Worm (Caenorhabditis elegans): ENCODE results near the gene alg-1.

- TF ChIP-seq snpc-4 (tag; optimal IDR thresholded peaks at IDR 0.05) = no peak
- no peak for TF ChIP-seq ceh-82 (tag; optimal IDR thresholded peaks at IDR 0.05)
- TF ChIP-seq aly-2 (tag; optimal IDR thresholded peaks at IDR 0.05) = no peak
- TF ChIP-seq unc-39 (tag; optimal IDR thresholded peaks at IDR 0.05) = no peak
- TF ChIP-seq lsy-2 (tag; optimal IDR thresholded peaks at IDR 0.05) = no peak
- no peak for TF ChIP-seq nhr-11 (tag; optimal IDR thresholded peaks at IDR 0.05)
Measured at ce11 chrX:13968292-13968691, 19.4 kb downstream of the alg-1 start, which contains the start of gene pqn-39.

All from whole organism, L2 larva.